Worm (Caenorhabditis elegans): ENCODE results near the gene F47B10.3.

- TF ChIP-seq ztf-16 (tag; optimal IDR thresholded peaks at IDR 0.05) (no peak), pha-4 (tag; optimal IDR thresholded peaks at IDR 0.05) (no peak), sox-4 (tag; optimal IDR thresholded peaks at IDR 0.05) (no peak), elt-4 (tag; optimal IDR thresholded peaks at IDR 0.05) (no peak), ceh-18 (tag; optimal IDR thresholded peaks at IDR 0.05) (no peak), ama-1 (optimal IDR thresholded peaks at IDR 0.05) (no peak)
Observed at ce11 chrX:10844137-10844536, 47.9 kb upstream of the F47B10.3 start.
